Worm (Caenorhabditis elegans) whole organism, L4 larva: ENCODE results near the gene str-230.
"Not testable (repeated sequence)": the region's sequence is repeated elsewhere in the genome, so short reads cannot be mapped to it uniquely, and the experiment has no call there.

Source experiments
- T20F7.1 ChIP-seq: fragments of 200-800 bp; sonication (Bioruptor generic); optimal IDR thresholded peaks from 2 replicates; lab custom pipeline; 2018; ENCODE audit warnings: mild to moderate bottlenecking, missing genetic modification characterization, missing compliant biosample characterization
- Y48G9A.11 ChIP-seq: fragments of 200-800 bp; sonication (Bioruptor generic); IDR thresholded peaks from 2 replicates; pipeline ENCODE4 v1.3.6; 2022; ENCODE audit warnings: missing genetic modification reagents, missing genetic modification characterization, missing compliant biosample characterization
- Y5F2A.4 ChIP-seq: fragments of 200-800 bp; sonication (Bioruptor generic); optimal IDR thresholded peaks from 2 replicates; lab custom pipeline; 2018; ENCODE audit warnings: mild to moderate bottlenecking, missing genetic modification characterization, missing compliant biosample characterization
- ZK337.2 ChIP-seq: fragments of 200-800 bp; sonication (Bioruptor generic); IDR thresholded peaks from 2 replicates; pipeline ENCODE4 v1.3.6; 2022; ENCODE audit warnings: missing genetic modification reagents, missing genetic modification characterization, missing compliant biosample characterization
- aly-2 ChIP-seq: sonication (generic microtip); optimal IDR thresholded peaks from 2 replicates; lab custom pipeline; 2018; ENCODE audit warnings: missing biosample characterization, missing genetic modification characterization
- arid-1 ChIP-seq: fragments of 200-800 bp; sonication (Bioruptor generic); conservative IDR thresholded peaks from 2 replicates; pipeline ENCODE4 v1.3.6; 2022; ENCODE audit warnings: missing genetic modification reagents, missing genetic modification characterization, missing compliant biosample characterization
- ceh-62 ChIP-seq: sonication (generic microtip); optimal IDR thresholded peaks from 2 replicates; lab custom pipeline; 2017; ENCODE audit warnings: missing biosample characterization, missing genetic modification characterization
- cey-2 ChIP-seq: sonication (generic microtip); optimal IDR thresholded peaks from 3 replicates; lab custom pipeline; 2017; ENCODE audit warnings: missing genetic modification characterization, mild to moderate bottlenecking, missing compliant biosample characterization, antibody characterized with exemption, borderline replicate concordance; ENCODE audit not compliant: insufficient read depth
- daf-8 ChIP-seq: fragments of 200-800 bp; sonication (Bioruptor generic); IDR thresholded peaks from 2 replicates; pipeline ENCODE4 v1.3.6; 2022; ENCODE audit warnings: missing genetic modification characterization, missing compliant biosample characterization
- dmd-6 ChIP-seq: fragments of 200-800 bp; sonication (Bioruptor generic); IDR thresholded peaks from 2 replicates; pipeline ENCODE4 v1.3.6; 2022; ENCODE audit warnings: missing genetic modification reagents, missing genetic modification characterization, missing compliant biosample characterization
- dpl-1 ChIP-seq: fragments of 150-350 bp; optimal IDR thresholded peaks from 2 replicates; lab custom pipeline; 2014; ENCODE audit warnings: missing biosample characterization, missing genetic modification reagents, missing genetic modification characterization
- dve-1 ChIP-seq: sonication (generic microtip); optimal IDR thresholded peaks from 2 replicates; lab custom pipeline; 2017; ENCODE audit warnings: antibody characterized with exemption, mild to moderate bottlenecking, missing genetic modification characterization, missing compliant biosample characterization; ENCODE audit not compliant: insufficient read depth
- egl-27 ChIP-seq: sonication (generic microtip); optimal IDR thresholded peaks from 3 replicates; lab custom pipeline; 2017; ENCODE audit warnings: missing biosample characterization, missing genetic modification reagents, missing genetic modification characterization
- fos-1 ChIP-seq: fragments of 150-350 bp; optimal IDR thresholded peaks from 2 replicates; lab custom pipeline; 2014; ENCODE audit warnings: missing biosample characterization, missing genetic modification characterization
- hlh-11 ChIP-seq: fragments of 200-800 bp; sonication (Bioruptor generic); optimal IDR thresholded peaks from 2 replicates; lab custom pipeline; 2018; ENCODE audit warnings: mild to moderate bottlenecking, missing genetic modification characterization, missing compliant biosample characterization
- hlh-30 ChIP-seq: sonication (generic microtip); optimal IDR thresholded peaks from 2 replicates; lab custom pipeline; 2017; ENCODE audit warnings: antibody characterized with exemption, mild to moderate bottlenecking, missing genetic modification characterization, missing compliant biosample characterization; ENCODE audit not compliant: insufficient read depth
- lin-1 ChIP-seq: fragments of 200-800 bp; sonication (Bioruptor generic); IDR thresholded peaks from 2 replicates; pipeline ENCODE4 v1.3.6; 2022; ENCODE audit warnings: missing genetic modification reagents, missing genetic modification characterization, missing compliant biosample characterization
- madf-9 ChIP-seq: fragments of 200-800 bp; sonication (Bioruptor generic); conservative IDR thresholded peaks from 2 replicates; pipeline ENCODE4 v1.3.6; 2022; ENCODE audit warnings: missing genetic modification reagents, missing genetic modification characterization, missing compliant biosample characterization
- mdl-1 ChIP-seq, 2 experiments: fragments of 150-350 bp in 1 of 2; sonication (generic microtip) in 1 of 2; optimal IDR thresholded peaks; 2 replicates each; lab custom pipeline; 2014 to 2017; ENCODE audit warnings: missing biosample characterization in 2 of 2, missing genetic modification characterization in 2 of 2
- mxl-2 ChIP-seq: fragments of 200-800 bp; sonication (Bioruptor generic); conservative IDR thresholded peaks from 2 replicates; pipeline ENCODE4 v1.3.6; 2022; ENCODE audit warnings: missing genetic modification reagents, missing genetic modification characterization, missing compliant biosample characterization
- mxl-3 ChIP-seq: fragments of 200-800 bp; sonication (Bioruptor generic); optimal IDR thresholded peaks from 2 replicates; lab custom pipeline; 2018; ENCODE audit warnings: mild to moderate bottlenecking, missing genetic modification characterization, missing compliant biosample characterization
- nhr-102 ChIP-seq: sonication (generic microtip); optimal IDR thresholded peaks from 2 replicates; lab custom pipeline; 2016; ENCODE audit warnings: mild to moderate bottlenecking, missing genetic modification characterization, moderate library complexity, missing compliant biosample characterization
- nhr-237 ChIP-seq: sonication (generic microtip); optimal IDR thresholded peaks from 2 replicates; lab custom pipeline; 2017; ENCODE audit warnings: missing biosample characterization, missing genetic modification characterization
- nhr-25 ChIP-seq: sonication (generic microtip); optimal IDR thresholded peaks from 2 replicates; lab custom pipeline; 2017; ENCODE audit warnings: missing genetic modification characterization, mild to moderate bottlenecking, missing compliant biosample characterization, antibody characterized with exemption, moderate library complexity, borderline replicate concordance; ENCODE audit not compliant: insufficient read depth
- nhr-28 ChIP-seq: fragments of 150-350 bp; optimal IDR thresholded peaks from 2 replicates; lab custom pipeline; 2014; ENCODE audit warnings: missing biosample characterization, missing genetic modification characterization
- nhr-48 ChIP-seq: sonication (generic microtip); optimal IDR thresholded peaks from 2 replicates; lab custom pipeline; 2016; ENCODE audit warnings: mild to moderate bottlenecking, missing genetic modification characterization, missing compliant biosample characterization
- nhr-77 ChIP-seq: fragments of 150-350 bp; optimal IDR thresholded peaks from 2 replicates; lab custom pipeline; 2014; ENCODE audit warnings: missing biosample characterization, missing genetic modification characterization
- pqm-1 ChIP-seq: sonication (generic microtip); optimal IDR thresholded peaks from 2 replicates; lab custom pipeline; 2017; ENCODE audit warnings: missing biosample characterization, missing genetic modification characterization
- sdz-12 ChIP-seq: fragments of 200-800 bp; sonication (Bioruptor generic); optimal IDR thresholded peaks from 2 replicates; lab custom pipeline; 2018; ENCODE audit warnings: mild to moderate bottlenecking, missing genetic modification characterization, missing compliant biosample characterization
- unc-39 ChIP-seq: sonication (generic microtip); optimal IDR thresholded peaks from 2 replicates; lab custom pipeline; 2017; ENCODE audit warnings: missing biosample characterization, missing genetic modification characterization
- unc-62 ChIP-seq, 3 experiments: fragments of 150-350 bp in 1 of 3; sonication (generic microtip); optimal IDR thresholded peaks in 2 of 3; peaks in 1 of 3; 1 replicate in 1 of 3; 2 replicates in 2 of 3; lab custom pipeline; 2014 to 2017; ENCODE audit warnings: missing biosample characterization in 3 of 3, missing genetic modification characterization in 3 of 3, missing genetic modification reagents in 3 of 3, missing genotype in 1 of 3
- vab-7 ChIP-seq: fragments of 200-800 bp; sonication (Bioruptor generic); IDR thresholded peaks from 2 replicates; pipeline ENCODE4 v1.3.6; 2022; ENCODE audit warnings: missing genetic modification reagents, missing genetic modification characterization, missing compliant biosample characterization
- zfp-3 ChIP-seq: fragments of 200-800 bp; sonication (Bioruptor generic); conservative IDR thresholded peaks from 2 replicates; pipeline ENCODE4 v1.3.6; 2022; ENCODE audit warnings: missing genetic modification reagents, missing genetic modification characterization, missing compliant biosample characterization
- zip-2 ChIP-seq: fragments of 150-350 bp; optimal IDR thresholded peaks from 2 replicates; lab custom pipeline; 2014; ENCODE audit warnings: missing biosample characterization, missing genetic modification characterization
- ztf-11 ChIP-seq: fragments of 150-350 bp; optimal IDR thresholded peaks from 2 replicates; lab custom pipeline; 2014; ENCODE audit warnings: missing biosample characterization, missing genetic modification characterization

str-230 gene

ce11 chrV:14223141-14223540, 12.5 kb upstream of the str-230 start:
- no peak for TF ChIP-seq cey-2
- TF ChIP-seq vab-7 (GFP tag; lab: Robert Waterston, UW): no peak
- no peak for TF ChIP-seq zfp-3 (GFP tag; lab: Robert Waterston, UW)
- no peak for TF ChIP-seq egl-27
- TF ChIP-seq nhr-237: no peak
- TF ChIP-seq nhr-25 (tag; lab: Kevin White, UChicago): no peak
- TF ChIP-seq arid-1 (GFP tag; lab: Robert Waterston, UW): no peak
- no peak for TF ChIP-seq T20F7.1 (GFP tag; lab: Kevin White, UChicago)
- TF ChIP-seq dpl-1 (GFP tag; lab: Kevin White, UChicago): no peak
- TF ChIP-seq unc-39: no peak
- no peak for TF ChIP-seq Y5F2A.4 (GFP tag; lab: Kevin White, UChicago)
- TF ChIP-seq, all 104 proteins: peak for 0

ce11 chrV:14215106-14215505, 4.5 kb upstream of the str-230 start, which contains the start of gene T16A9.5:
Gene T16A9.5, minus strand, starts transcription at chrV:14215206.
- TF ChIP-seq ZK337.2 (no peak), nhr-77 (no peak), sdz-12 (GFP tag; lab: Kevin White, UChicago) (no peak), madf-9 (GFP tag; lab: Robert Waterston, UW) (no peak), daf-8 (GFP tag; lab: Robert Waterston, UW) (no peak), zfp-3 (GFP tag; lab: Robert Waterston, UW) (no peak), dpl-1 (GFP tag; lab: Kevin White, UChicago) (no peak), ceh-62 (tag; lab: Kevin White, UChicago) (no peak), Y5F2A.4 (GFP tag; lab: Kevin White, UChicago) (no peak), Y48G9A.11 (GFP tag; lab: Robert Waterston, UW) (no peak)

ce11 chrV:14212813-14213212, 2.2 kb upstream of the str-230 start:
- no peak for TF ChIP-seq nhr-102 (tag; lab: Kevin White, UChicago)
- TF ChIP-seq ztf-11 (tag; lab: Kevin White, UChicago): no peak
- TF ChIP-seq hlh-11: peak; percentile 76
- TF ChIP-seq nhr-28: peak; percentile 93
- peak in 1 of 2 experiments; percentile 99 for TF ChIP-seq unc-62 (GFP tag; optimal IDR thresholded peaks at IDR 0.05 in 1 of 2; lab: Kevin White, UChicago)
- TF ChIP-seq unc-62 (tag; optimal IDR thresholded peaks at IDR 0.05; lab: Kevin White, UChicago): no peak
- no peak for TF ChIP-seq dve-1 (tag; lab: Kevin White, UChicago)
- peak; percentile 60 for TF ChIP-seq dmd-6 (GFP tag; lab: Robert Waterston, UW)
- TF ChIP-seq lin-1 (GFP tag; lab: Robert Waterston, UW): peak; percentile 34; the same call in 1 of the 2 replicates
- peak; percentile 74 for TF ChIP-seq nhr-77
- peak in 1 of 2 experiments; percentile 81 for TF ChIP-seq mdl-1 (tag; optimal IDR thresholded peaks at IDR 0.05; lab: Kevin White, UChicago)
- TF ChIP-seq mxl-3 (GFP tag; lab: Kevin White, UChicago): peak; percentile 83
- TF ChIP-seq T20F7.1 (GFP tag; lab: Kevin White, UChicago): peak; percentile 42
- TF ChIP-seq nhr-48 (tag; lab: Kevin White, UChicago): peak; percentile 66
- peak; percentile 83 for TF ChIP-seq hlh-30 (tag; lab: Kevin White, UChicago)
- TF ChIP-seq pqm-1: peak; percentile 70
- no peak for TF ChIP-seq zip-2

ce11 chrV:14205214-14205613, 5.4 kb downstream of the str-230 start, which contains the start of gene T16A9.3:
Gene T16A9.3, plus strand, starts transcription at chrV:14205514.
- TF ChIP-seq fos-1 (tag; lab: Kevin White, UChicago); aly-2 (tag; lab: Kevin White, UChicago); mxl-2 (GFP tag; lab: Robert Waterston, UW): not testable (repeated sequence)
- TF ChIP-seq, all 104 proteins: peak for 0; not testable (repeated sequence) for 104
